Worm (Caenorhabditis elegans) whole organism, late embryonic: ENCODE results near the gene C50F7.3.

Experiments
- C08G9.2 ChIP-seq: sonication (generic microtip); optimal IDR thresholded peaks from 2 replicates; lab custom pipeline; 2016; ENCODE audit warnings: mild to moderate bottlenecking, missing genetic modification characterization, moderate library complexity, missing compliant biosample characterization
- C38D4.7 ChIP-seq: fragments of 200-800 bp; sonication (Bioruptor generic); optimal IDR thresholded peaks from 2 replicates; lab custom pipeline; 2018; ENCODE audit warnings: mild to moderate bottlenecking, missing genetic modification characterization, moderate library complexity, missing compliant biosample characterization
- F13H6.1 ChIP-seq: sonication (generic microtip); optimal IDR thresholded peaks from 2 replicates; lab custom pipeline; 2016; ENCODE audit warnings: missing genetic modification characterization, missing compliant biosample characterization
- K02D7.2 ChIP-seq: sonication (generic microtip); optimal IDR thresholded peaks from 2 replicates; lab custom pipeline; 2017; ENCODE audit warnings: mild to moderate bottlenecking, missing genetic modification characterization, missing compliant biosample characterization
- T23F11.4 ChIP-seq: fragments of 200-800 bp; sonication (Bioruptor generic); optimal IDR thresholded peaks from 2 replicates; lab custom pipeline; 2018; ENCODE audit warnings: mild to moderate bottlenecking, missing genetic modification characterization, missing compliant biosample characterization
- ahr-1 ChIP-seq: sonication (generic microtip); optimal IDR thresholded peaks from 2 replicates; lab custom pipeline; 2016; ENCODE audit warnings: missing genetic modification characterization, missing compliant biosample characterization
- ama-1 ChIP-seq: fragments of 150-350 bp; optimal IDR thresholded peaks from 2 replicates; lab custom pipeline; 2014
- ceh-18 ChIP-seq: sonication (generic microtip); optimal IDR thresholded peaks from 2 replicates; lab custom pipeline; 2016; ENCODE audit warnings: missing genetic modification characterization, missing compliant biosample characterization
- ceh-19 ChIP-seq: fragments of 200-800 bp; sonication (Bioruptor generic); optimal IDR thresholded peaks from 2 replicates; lab custom pipeline; 2018; ENCODE audit warnings: mild to moderate bottlenecking, missing genetic modification characterization, missing compliant biosample characterization
- ceh-22 ChIP-seq: sonication (generic microtip); optimal IDR thresholded peaks from 2 replicates; lab custom pipeline; 2017; ENCODE audit warnings: missing biosample characterization, missing genetic modification characterization
- ceh-34 ChIP-seq: sonication (generic microtip); optimal IDR thresholded peaks from 2 replicates; lab custom pipeline; 2016; ENCODE audit warnings: mild to moderate bottlenecking, missing genetic modification characterization, missing compliant biosample characterization
- ceh-6 ChIP-seq: fragments of 200-800 bp; sonication (Bioruptor generic); optimal IDR thresholded peaks from 2 replicates; lab custom pipeline; 2018; ENCODE audit warnings: mild to moderate bottlenecking, missing genetic modification characterization, missing compliant biosample characterization
- elt-4 ChIP-seq: sonication (generic microtip); optimal IDR thresholded peaks from 2 replicates; lab custom pipeline; 2016; ENCODE audit warnings: missing genetic modification characterization, missing compliant biosample characterization
- ets-4 ChIP-seq: sonication (generic microtip); optimal IDR thresholded peaks from 2 replicates; lab custom pipeline; 2016; ENCODE audit warnings: missing genetic modification characterization, missing compliant biosample characterization
- eyg-1 ChIP-seq: sonication (generic microtip); optimal IDR thresholded peaks from 2 replicates; lab custom pipeline; 2016; ENCODE audit warnings: missing genotype, missing genetic modification characterization, missing compliant biosample characterization
- fax-1 ChIP-seq: sonication (generic microtip); optimal IDR thresholded peaks from 2 replicates; lab custom pipeline; 2016; ENCODE audit warnings: missing genotype, missing genetic modification characterization, missing compliant biosample characterization
- fkh-6 ChIP-seq: sonication (generic microtip); optimal IDR thresholded peaks from 2 replicates; lab custom pipeline; 2016; ENCODE audit warnings: missing genetic modification characterization, missing compliant biosample characterization
- gmeb-2 ChIP-seq: sonication (generic microtip); optimal IDR thresholded peaks from 2 replicates; lab custom pipeline; 2016; ENCODE audit warnings: missing genetic modification characterization, inconsistent platforms, missing compliant biosample characterization
- hlh-30 ChIP-seq: sonication (generic microtip); optimal IDR thresholded peaks from 2 replicates; lab custom pipeline; 2017; ENCODE audit warnings: antibody characterized with exemption, missing genetic modification characterization, missing compliant biosample characterization; ENCODE audit not compliant: insufficient read depth
- madf-2 ChIP-seq: sonication (generic microtip); optimal IDR thresholded peaks from 2 replicates; lab custom pipeline; 2017; ENCODE audit warnings: missing genetic modification characterization, missing compliant biosample characterization
- mec-3 ChIP-seq: sonication (generic microtip); optimal IDR thresholded peaks from 2 replicates; lab custom pipeline; 2016; ENCODE audit warnings: borderline replicate concordance, missing genetic modification characterization, missing compliant biosample characterization
- nfya-1 ChIP-seq: sonication (generic microtip); optimal IDR thresholded peaks from 2 replicates; lab custom pipeline; 2017; ENCODE audit warnings: missing genetic modification characterization, mild to moderate bottlenecking, missing compliant biosample characterization, antibody characterized with exemption, moderate library complexity
- odd-2 ChIP-seq: sonication (generic microtip); optimal IDR thresholded peaks from 2 replicates; lab custom pipeline; 2017; ENCODE audit warnings: antibody characterized with exemption, mild to moderate bottlenecking, missing genetic modification characterization, missing compliant biosample characterization
- pag-3 ChIP-seq: sonication (generic microtip); optimal IDR thresholded peaks from 2 replicates; lab custom pipeline; 2016; ENCODE audit warnings: missing compliant biosample characterization, missing genetic modification characterization, borderline replicate concordance
- pax-1 ChIP-seq: fragments of 150-350 bp; optimal IDR thresholded peaks from 2 replicates; lab custom pipeline; 2014; ENCODE audit warnings: missing biosample characterization, missing genetic modification characterization
- pqm-1 ChIP-seq: sonication (generic microtip); optimal IDR thresholded peaks from 2 replicates; lab custom pipeline; 2016; ENCODE audit warnings: missing genetic modification characterization, missing compliant biosample characterization
- pros-1 ChIP-seq: fragments of 150-350 bp; optimal IDR thresholded peaks from 2 replicates; lab custom pipeline; 2014; ENCODE audit warnings: missing biosample characterization, missing genetic modification reagents, missing genetic modification characterization
- ref-2 ChIP-seq: sonication (generic microtip); optimal IDR thresholded peaks from 2 replicates; lab custom pipeline; 2016; ENCODE audit warnings: missing genetic modification characterization, missing compliant biosample characterization
- rnt-1 ChIP-seq: sonication (generic microtip); optimal IDR thresholded peaks from 2 replicates; lab custom pipeline; 2016; ENCODE audit warnings: missing genetic modification characterization, missing compliant biosample characterization
- sdc-2 ChIP-seq: sonication (generic microtip); optimal IDR thresholded peaks from 2 replicates; lab custom pipeline; 2016; ENCODE audit warnings: missing genotype, missing genetic modification characterization, missing compliant biosample characterization
- sox-4 ChIP-seq: sonication (generic microtip); optimal IDR thresholded peaks from 2 replicates; lab custom pipeline; 2017; ENCODE audit warnings: mild to moderate bottlenecking, missing genetic modification characterization, inconsistent platforms, missing compliant biosample characterization
- syd-9 ChIP-seq: sonication (generic microtip); optimal IDR thresholded peaks from 2 replicates; lab custom pipeline; 2016; ENCODE audit warnings: mild to moderate bottlenecking, missing genetic modification characterization, moderate library complexity, missing compliant biosample characterization
- tbx-7 ChIP-seq: sonication (generic microtip); optimal IDR thresholded peaks from 2 replicates; lab custom pipeline; 2016; ENCODE audit warnings: missing genotype, missing genetic modification characterization, missing compliant biosample characterization
- ttx-3 ChIP-seq: sonication (generic microtip); optimal IDR thresholded peaks from 2 replicates; lab custom pipeline; 2016; ENCODE audit warnings: missing genetic modification reagents, missing genetic modification characterization, missing compliant biosample characterization
- unc-55 ChIP-seq: sonication (generic microtip); optimal IDR thresholded peaks from 2 replicates; lab custom pipeline; 2017; ENCODE audit warnings: missing biosample characterization, missing genetic modification reagents, missing genetic modification characterization
- unc-86 ChIP-seq: sonication (generic microtip); optimal IDR thresholded peaks from 2 replicates; lab custom pipeline; 2016; ENCODE audit warnings: missing genetic modification characterization, missing compliant biosample characterization
- zip-5 ChIP-seq: sonication (generic microtip); optimal IDR thresholded peaks from 2 replicates; lab custom pipeline; 2016; ENCODE audit warnings: missing genetic modification characterization, missing compliant biosample characterization
- ztf-16 ChIP-seq: sonication (generic microtip); optimal IDR thresholded peaks from 2 replicates; lab custom pipeline; 2017; ENCODE audit warnings: missing genetic modification characterization, missing compliant biosample characterization

The C50F7.3 gene

ce11 chrIV:7753108-7753507 lies 21.0 kb downstream of the C50F7.3 start, which contains the start of gene col-14:
Gene col-14, plus strand, starts transcription at chrIV:7753408.
- TF ChIP-seq nfya-1 (tag; lab: Kevin White, UChicago) (no peak), elt-4 (tag; lab: Kevin White, UChicago) (no peak)

ce11 chrIV:7754114-7754513 lies 22.0 kb downstream of the C50F7.3 start:
- peak; percentile 56 for TF ChIP-seq mec-3
- no peak for TF ChIP-seq gmeb-2 (tag; lab: Kevin White, UChicago)

- TF ChIP-seq ama-1 (no peak), pqm-1 (tag; lab: Kevin White, UChicago) (no peak), ref-2 (tag; lab: Kevin White, UChicago) (no peak), ztf-16 (tag; lab: Kevin White, UChicago) (no peak), fax-1 (tag; lab: Kevin White, UChicago) (no peak), C08G9.2 (tag; lab: Kevin White, UChicago) (no peak), ahr-1 (tag; lab: Kevin White, UChicago) (no peak), elt-4 (tag; lab: Kevin White, UChicago) (no peak), rnt-1 (tag; lab: Kevin White, UChicago) (no peak), hlh-30 (no peak), ceh-22 (tag; lab: Kevin White, UChicago) (no peak), F13H6.1 (tag; lab: Kevin White, UChicago) (no peak), ceh-19 (no peak), eyg-1 (tag; lab: Kevin White, UChicago) (no peak), tbx-7 (tag; lab: Kevin White, UChicago) (no peak)
Observed at ce11 chrIV:7757245-7757644, 25.1 kb downstream of the C50F7.3 start, which contains the start of gene C46A5.4. Gene C46A5.4, minus strand, starts transcription at chrIV:7757345.

- TF ChIP-seq F13H6.1 (tag; lab: Kevin White, UChicago) (no peak), ahr-1 (tag; lab: Kevin White, UChicago) (no peak)
Observed at ce11 chrIV:7759527-7759926, 27.4 kb downstream of the C50F7.3 start, which contains the start of gene dsb-3. Gene dsb-3, minus strand, starts transcription at chrIV:7759627.

- TF ChIP-seq syd-9 (tag; lab: Kevin White, UChicago), result no peak
- no peak for TF ChIP-seq ets-4 (tag; lab: Kevin White, UChicago)
- TF ChIP-seq ceh-34 (tag; lab: Kevin White, UChicago), result no peak
Observed at ce11 chrIV:7760117-7760516, 28.0 kb downstream of the C50F7.3 start, which contains the start of gene del-7. Gene del-7, plus strand, starts transcription at chrIV:7760417.

- TF ChIP-seq ceh-6 (GFP tag; lab: Kevin White, UChicago) (no peak), fkh-6 (tag; lab: Kevin White, UChicago) (no peak), ahr-1 (tag; lab: Kevin White, UChicago) (no peak)
- TF ChIP-seq, all 69 proteins: peak for 0
Observed at ce11 chrIV:7763748-7764147, 31.6 kb downstream of the C50F7.3 start, which contains the start of the genes C46A5.6 and C46A5.1. Gene C46A5.6, minus strand, starts transcription at chrIV:7763848. Gene C46A5.1, plus strand, starts transcription at chrIV:7763931.

ce11 chrIV:7764319-7764718 lies 32.2 kb downstream of the C50F7.3 start:
- TF ChIP-seq unc-86 (tag; lab: Kevin White, UChicago) (no peak), ceh-6 (GFP tag; lab: Kevin White, UChicago) (no peak), pag-3 (tag; lab: Kevin White, UChicago) (no peak), sdc-2 (tag; lab: Kevin White, UChicago) (no peak), C38D4.7 (GFP tag; lab: Kevin White, UChicago) (no peak), unc-55 (GFP tag; lab: Kevin White, UChicago) (no peak), T23F11.4 (GFP tag; lab: Kevin White, UChicago) (no peak), zip-5 (no peak), ets-4 (tag; lab: Kevin White, UChicago) (no peak), pax-1 (no peak), K02D7.2 (no peak), ceh-18 (tag; lab: Kevin White, UChicago) (no peak), pros-1 (tag; lab: Kevin White, UChicago) (no peak), madf-2 (no peak), ttx-3 (tag; lab: Kevin White, UChicago) (no peak), odd-2 (tag; lab: Kevin White, UChicago) (no peak), nfya-1 (tag; lab: Kevin White, UChicago) (no peak), tbx-7 (tag; lab: Kevin White, UChicago) (no peak), sox-4 (no peak)
- TF ChIP-seq, all 69 proteins: peak for 0
